Worm (Caenorhabditis elegans) whole organism, L4 larva: ENCODE data around the gene C53A5.17.

Source experiments
- F10B5.3 ChIP-seq: sonication (generic microtip); optimal IDR thresholded peaks from 2 replicates; lab custom pipeline; 2016; ENCODE audit warnings: mild to moderate bottlenecking, missing genetic modification characterization, missing compliant biosample characterization
- Y75B8A.6 ChIP-seq: fragments of 200-800 bp; sonication (Bioruptor generic); IDR thresholded peaks from 2 replicates; pipeline ENCODE4 v1.3.6; 2022; ENCODE audit warnings: missing genetic modification reagents, missing genetic modification characterization, missing compliant biosample characterization
- aha-1 ChIP-seq: fragments of 150-350 bp; peaks from one replicate; lab custom pipeline; 2014; ENCODE audit warnings: missing biosample characterization, missing genetic modification characterization
- ceh-28 ChIP-seq: fragments of 150-350 bp; optimal IDR thresholded peaks from 2 replicates; lab custom pipeline; 2014; ENCODE audit warnings: missing biosample characterization, missing genetic modification reagents, missing genetic modification characterization
- ceh-82 ChIP-seq: sonication (generic microtip); optimal IDR thresholded peaks from 2 replicates; lab custom pipeline; 2017; ENCODE audit warnings: missing biosample characterization, missing genetic modification characterization
- cey-2 ChIP-seq: sonication (generic microtip); optimal IDR thresholded peaks from 3 replicates; lab custom pipeline; 2017; ENCODE audit warnings: missing genetic modification characterization, mild to moderate bottlenecking, missing compliant biosample characterization, antibody characterized with exemption, borderline replicate concordance; ENCODE audit not compliant: insufficient read depth
- daf-16 ChIP-seq, 3 experiments: sonication (generic microtip); optimal IDR thresholded peaks; 2 replicates each; lab custom pipeline; 2016 to 2017; ENCODE audit warnings: missing genetic modification characterization in 3 of 3, missing genetic modification reagents in 3 of 3, mild to moderate bottlenecking in 2 of 3, missing compliant biosample characterization in 2 of 3, missing biosample characterization in 1 of 3, moderate library complexity in 1 of 3
- daf-8 ChIP-seq: fragments of 200-800 bp; sonication (Bioruptor generic); IDR thresholded peaks from 2 replicates; pipeline ENCODE4 v1.3.6; 2022; ENCODE audit warnings: missing genetic modification characterization, missing compliant biosample characterization
- dve-1 ChIP-seq: sonication (generic microtip); optimal IDR thresholded peaks from 2 replicates; lab custom pipeline; 2017; ENCODE audit warnings: antibody characterized with exemption, mild to moderate bottlenecking, missing genetic modification characterization, missing compliant biosample characterization; ENCODE audit not compliant: insufficient read depth
- egl-43 ChIP-seq: fragments of 200-800 bp; sonication (Bioruptor generic); IDR thresholded peaks from 2 replicates; pipeline ENCODE4 v1.3.6; 2022; ENCODE audit warnings: missing genetic modification reagents, missing genetic modification characterization, missing compliant biosample characterization
- gei-8 ChIP-seq: fragments of 200-800 bp; sonication (Bioruptor generic); optimal IDR thresholded peaks from 2 replicates; lab custom pipeline; 2018; ENCODE audit warnings: mild to moderate bottlenecking, missing genetic modification characterization, missing compliant biosample characterization
- hlh-11 ChIP-seq: fragments of 200-800 bp; sonication (Bioruptor generic); optimal IDR thresholded peaks from 2 replicates; lab custom pipeline; 2018; ENCODE audit warnings: mild to moderate bottlenecking, missing genetic modification characterization, missing compliant biosample characterization
- hlh-30 ChIP-seq: sonication (generic microtip); optimal IDR thresholded peaks from 2 replicates; lab custom pipeline; 2017; ENCODE audit warnings: antibody characterized with exemption, mild to moderate bottlenecking, missing genetic modification characterization, missing compliant biosample characterization; ENCODE audit not compliant: insufficient read depth
- lin-1 ChIP-seq: fragments of 200-800 bp; sonication (Bioruptor generic); IDR thresholded peaks from 2 replicates; pipeline ENCODE4 v1.3.6; 2022; ENCODE audit warnings: missing genetic modification reagents, missing genetic modification characterization, missing compliant biosample characterization
- lsy-2 ChIP-seq, 2 experiments: fragments of 150-350 bp in 1 of 2; sonication (generic microtip) in 1 of 2; optimal IDR thresholded peaks; 2 replicates each; lab custom pipeline; 2014 to 2017; ENCODE audit warnings: missing biosample characterization in 2 of 2, missing genetic modification characterization in 2 of 2
- madf-5 ChIP-seq, 2 experiments: fragments of 200-800 bp; sonication (Bioruptor generic); IDR thresholded peaks; 2 replicates each; pipeline ENCODE4 v1.3.6; 2022; ENCODE audit warnings: missing compliant biosample characterization in 2 of 2, missing genetic modification characterization in 2 of 2
- madf-9 ChIP-seq: fragments of 200-800 bp; sonication (Bioruptor generic); conservative IDR thresholded peaks from 2 replicates; pipeline ENCODE4 v1.3.6; 2022; ENCODE audit warnings: missing genetic modification reagents, missing genetic modification characterization, missing compliant biosample characterization
- mdl-1 ChIP-seq, 2 experiments: fragments of 150-350 bp in 1 of 2; sonication (generic microtip) in 1 of 2; optimal IDR thresholded peaks; 2 replicates each; lab custom pipeline; 2014 to 2017; ENCODE audit warnings: missing biosample characterization in 2 of 2, missing genetic modification characterization in 2 of 2
- mep-1 ChIP-seq: fragments of 150-350 bp; sonication (generic microtip); optimal IDR thresholded peaks from 3 replicates; lab custom pipeline; 2014; ENCODE audit warnings: missing biosample characterization, missing genetic modification characterization
- mes-2 ChIP-seq: sonication (generic microtip); optimal IDR thresholded peaks from 2 replicates; lab custom pipeline; 2016; ENCODE audit warnings: missing genotype, mild to moderate bottlenecking, missing genetic modification characterization, missing compliant biosample characterization; ENCODE audit not compliant: poor library complexity, severe bottlenecking
- mxl-2 ChIP-seq: fragments of 200-800 bp; sonication (Bioruptor generic); conservative IDR thresholded peaks from 2 replicates; pipeline ENCODE4 v1.3.6; 2022; ENCODE audit warnings: missing genetic modification reagents, missing genetic modification characterization, missing compliant biosample characterization
- mxl-3 ChIP-seq: fragments of 200-800 bp; sonication (Bioruptor generic); optimal IDR thresholded peaks from 2 replicates; lab custom pipeline; 2018; ENCODE audit warnings: mild to moderate bottlenecking, missing genetic modification characterization, missing compliant biosample characterization
- nhr-28 ChIP-seq: fragments of 150-350 bp; optimal IDR thresholded peaks from 2 replicates; lab custom pipeline; 2014; ENCODE audit warnings: missing biosample characterization, missing genetic modification characterization
- nhr-48 ChIP-seq: sonication (generic microtip); optimal IDR thresholded peaks from 2 replicates; lab custom pipeline; 2016; ENCODE audit warnings: mild to moderate bottlenecking, missing genetic modification characterization, missing compliant biosample characterization
- nhr-6 ChIP-seq: fragments of 150-350 bp; optimal IDR thresholded peaks from 2 replicates; lab custom pipeline; 2014; ENCODE audit warnings: missing biosample characterization, missing genetic modification characterization
- php-3 ChIP-seq: fragments of 200-800 bp; sonication (Bioruptor generic); IDR thresholded peaks from 2 replicates; pipeline ENCODE4 v1.3.6; 2022; ENCODE audit warnings: missing genetic modification reagents, missing genetic modification characterization, missing compliant biosample characterization
- pqm-1 ChIP-seq: sonication (generic microtip); optimal IDR thresholded peaks from 2 replicates; lab custom pipeline; 2017; ENCODE audit warnings: missing biosample characterization, missing genetic modification characterization
- rbr-2 ChIP-seq: sonication (generic microtip); optimal IDR thresholded peaks from 2 replicates; lab custom pipeline; 2016; ENCODE audit warnings: missing genotype, missing genetic modification characterization, missing compliant biosample characterization
- saeg-2 ChIP-seq: fragments of 200-800 bp; sonication (Bioruptor generic); IDR thresholded peaks from 2 replicates; pipeline ENCODE4 v1.3.6; 2022; ENCODE audit warnings: missing genetic modification reagents, missing genetic modification characterization, missing compliant biosample characterization
- sdz-12 ChIP-seq: fragments of 200-800 bp; sonication (Bioruptor generic); optimal IDR thresholded peaks from 2 replicates; lab custom pipeline; 2018; ENCODE audit warnings: mild to moderate bottlenecking, missing genetic modification characterization, missing compliant biosample characterization
- set-16 ChIP-seq: fragments of 200-800 bp; sonication (Bioruptor generic); IDR thresholded peaks from 2 replicates; pipeline ENCODE4 v1.3.6; 2022; ENCODE audit warnings: missing genetic modification reagents, missing genetic modification characterization, missing compliant biosample characterization
- snpc-1.2 ChIP-seq: fragments of 200-800 bp; sonication (Bioruptor generic); IDR thresholded peaks from 2 replicates; pipeline ENCODE4 v1.3.6; 2022; ENCODE audit warnings: missing genetic modification reagents, missing genetic modification characterization, missing compliant biosample characterization
- spr-1 ChIP-seq: sonication (generic microtip); optimal IDR thresholded peaks from 2 replicates; lab custom pipeline; 2016; ENCODE audit warnings: mild to moderate bottlenecking, missing genetic modification characterization, missing compliant biosample characterization
- tra-1 ChIP-seq: fragments of 200-800 bp; sonication (Bioruptor generic); IDR thresholded peaks from 2 replicates; pipeline ENCODE4 v1.3.6; 2022; ENCODE audit warnings: missing genetic modification reagents, missing genetic modification characterization, missing compliant biosample characterization
- unc-62 ChIP-seq, 3 experiments: fragments of 150-350 bp in 1 of 3; sonication (generic microtip); optimal IDR thresholded peaks in 2 of 3; peaks in 1 of 3; 1 replicate in 1 of 3; 2 replicates in 2 of 3; lab custom pipeline; 2014 to 2017; ENCODE audit warnings: missing biosample characterization in 3 of 3, missing genetic modification characterization in 3 of 3, missing genetic modification reagents in 3 of 3, missing genotype in 1 of 3
- zfp-3 ChIP-seq: fragments of 200-800 bp; sonication (Bioruptor generic); conservative IDR thresholded peaks from 2 replicates; pipeline ENCODE4 v1.3.6; 2022; ENCODE audit warnings: missing genetic modification reagents, missing genetic modification characterization, missing compliant biosample characterization
- zip-11 ChIP-seq: fragments of 200-800 bp; sonication (Bioruptor generic); IDR thresholded peaks from 2 replicates; pipeline ENCODE4 v1.3.6; 2022; ENCODE audit warnings: missing genetic modification characterization, missing compliant biosample characterization
- ztf-11 ChIP-seq: fragments of 150-350 bp; optimal IDR thresholded peaks from 2 replicates; lab custom pipeline; 2014; ENCODE audit warnings: missing biosample characterization, missing genetic modification characterization

Gene C53A5.17

DNA sequence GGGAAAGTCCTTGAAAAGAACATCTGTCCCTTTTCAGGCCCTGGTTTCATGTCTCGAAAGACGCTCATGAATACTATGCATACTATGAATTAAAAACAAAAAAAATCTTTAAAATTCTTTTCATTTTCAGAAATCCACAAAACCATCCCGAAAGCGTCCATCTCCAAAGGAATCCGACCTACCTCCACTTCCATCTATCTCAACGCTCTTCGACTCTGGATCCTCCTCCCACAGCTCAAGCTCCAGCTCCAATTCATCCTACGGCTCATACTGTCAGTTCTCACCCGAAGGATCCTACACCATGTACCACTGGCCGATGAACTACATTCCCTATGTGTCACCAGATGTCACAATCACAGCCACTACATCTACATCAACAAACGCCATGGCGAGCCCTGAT lies 12.3 kb downstream of the C53A5.17 start:
- peak; percentile 68 for TF ChIP-seq aha-1 (tag; lab: Kevin White, UChicago)
- no peak for TF ChIP-seq tra-1 (GFP tag; lab: Robert Waterston, UW)
- TF ChIP-seq unc-62 (GFP tag; optimal IDR thresholded peaks at IDR 0.05 in 1 of 2; lab: Kevin White, UChicago), result peak in 1 of 2 experiments; percentile 66
- no peak for TF ChIP-seq unc-62 (tag; optimal IDR thresholded peaks at IDR 0.05; lab: Kevin White, UChicago)
- TF ChIP-seq, all 104 proteins: peak for 2

DNA sequence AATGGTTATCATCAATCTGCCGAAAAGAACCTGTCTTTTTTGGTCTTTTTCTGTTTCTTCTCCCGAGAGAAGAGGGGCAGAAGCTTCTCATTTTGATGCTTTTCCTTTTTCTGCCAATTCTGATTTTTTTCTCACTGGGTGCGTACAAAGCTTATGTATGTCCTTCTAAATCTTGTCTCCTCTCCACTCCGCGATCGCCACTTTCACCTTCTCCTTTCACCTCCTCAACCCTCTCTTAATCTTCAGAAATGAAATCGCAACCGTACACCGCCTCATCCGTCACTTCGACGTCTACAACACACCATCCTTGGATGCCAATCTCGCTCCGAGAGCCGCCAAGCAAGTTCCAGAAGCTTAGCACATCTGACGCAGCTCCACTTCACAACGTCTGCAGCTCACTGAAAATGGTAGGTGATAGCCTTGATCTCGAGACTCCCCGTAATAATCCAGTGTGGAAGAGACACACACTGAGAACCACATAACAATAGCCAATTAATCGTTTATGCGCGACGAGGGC lies 12.8 kb downstream of the C53A5.17 start, which contains the start of gene R02D5.1:
TSS of gene R02D5.1 (plus strand) at position 245 of the 517 bp plus-strand sequence.
- TF ChIP-seq daf-16 (GFP tag; optimal IDR thresholded peaks at IDR 0.05; lab: Kevin White, UChicago) (no peak), daf-16 (tag; optimal IDR thresholded peaks at IDR 0.05; lab: Kevin White, UChicago) (no peak), madf-9 (GFP tag; lab: Robert Waterston, UW) (no peak), hlh-11 (tag; lab: Kevin White, UChicago) (peak; percentile 25), daf-8 (GFP tag; lab: Robert Waterston, UW) (no peak), zip-11 (GFP tag; lab: Robert Waterston, UW) (no peak), ceh-82 (no peak), nhr-48 (peak; percentile 43), Y75B8A.6 (GFP tag; lab: Robert Waterston, UW) (no peak)

DNA sequence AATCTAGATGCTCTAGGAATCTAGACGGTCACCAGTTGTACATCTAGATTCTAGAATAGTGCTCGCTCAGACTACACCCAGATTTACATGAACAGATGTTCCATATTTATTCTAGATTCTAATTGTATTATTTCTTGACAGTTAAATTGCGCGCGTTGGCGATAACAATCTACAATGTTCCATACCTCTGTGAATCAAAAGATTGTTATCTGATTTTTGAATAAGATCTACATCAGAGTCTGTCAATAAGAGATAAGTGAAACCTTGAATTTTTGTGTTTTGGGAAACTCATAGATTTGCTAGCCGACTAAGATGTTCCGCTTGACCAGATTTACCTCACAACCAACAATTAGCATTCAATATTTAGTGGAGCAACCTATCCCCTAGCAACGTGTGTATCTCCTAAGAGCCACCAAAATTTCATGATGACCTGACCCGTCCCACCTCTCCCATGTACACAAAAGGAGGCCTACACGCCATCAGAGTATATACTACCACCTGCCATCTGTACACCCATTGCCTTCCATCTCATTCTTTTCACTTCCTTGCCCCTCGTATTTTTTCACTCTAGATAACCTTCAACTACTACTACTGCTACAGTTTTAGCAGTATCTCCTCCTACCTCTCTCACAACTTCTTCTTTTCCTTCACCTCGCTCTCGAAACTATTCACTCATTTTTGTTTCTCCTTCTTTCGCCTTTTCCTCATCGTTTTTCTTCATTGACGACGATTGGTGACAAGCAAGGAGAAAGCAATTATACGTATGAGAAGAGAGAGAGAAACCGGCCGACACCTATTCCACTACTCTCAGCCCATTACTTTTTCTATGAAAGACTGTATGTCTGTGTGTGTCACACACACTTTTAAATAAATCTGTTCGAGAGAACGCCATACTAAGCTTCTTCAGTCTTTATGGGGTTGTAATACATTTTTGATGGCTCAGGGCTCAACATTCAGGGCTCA lies 13.9 kb downstream of the C53A5.17 start:
- TF ChIP-seq aha-1 (tag; lab: Kevin White, UChicago) (peak; percentile 75), lsy-2 (tag; optimal IDR thresholded peaks at IDR 0.05; lab: Kevin White, UChicago) (no peak), ceh-28 (tag; lab: Kevin White, UChicago) (no peak), nhr-28 (tag; lab: Kevin White, UChicago) (peak; percentile 13), unc-62 (GFP tag; optimal IDR thresholded peaks at IDR 0.05 in 1 of 2; lab: Kevin White, UChicago) (peak in 1 of 2 experiments; percentile 40), unc-62 (tag; optimal IDR thresholded peaks at IDR 0.05; lab: Kevin White, UChicago) (no peak)

DNA sequence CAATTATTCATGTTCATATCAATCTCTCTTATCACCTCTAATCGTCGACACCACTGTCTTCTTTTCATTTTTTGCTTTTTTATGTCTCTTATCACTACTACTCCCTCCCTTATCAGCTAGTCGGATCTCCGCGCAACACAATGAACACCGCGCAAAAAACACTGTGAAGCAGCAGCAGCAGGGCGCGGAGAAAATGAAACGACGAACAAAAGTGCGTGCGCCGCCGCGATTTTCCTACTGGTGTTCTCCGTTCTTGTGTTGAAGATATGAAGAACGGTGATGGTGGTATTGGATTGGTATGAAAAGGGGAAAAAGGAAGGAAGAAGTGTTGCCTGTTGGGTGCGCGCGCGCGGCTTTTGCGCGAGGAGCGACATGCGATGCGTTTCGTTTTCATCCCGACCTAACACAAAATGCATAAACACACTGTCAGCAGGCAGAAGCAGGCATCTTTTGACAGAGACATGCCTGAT lies 15.1 kb downstream of the C53A5.17 start:
- TF ChIP-seq tra-1 (GFP tag; lab: Robert Waterston, UW) (peak; percentile 72; the same call in 1 of the 2 replicates), saeg-2 (no peak), daf-16 (GFP tag; optimal IDR thresholded peaks at IDR 0.05; lab: Kevin White, UChicago) (no peak), daf-16 (tag; optimal IDR thresholded peaks at IDR 0.05; lab: Kevin White, UChicago) (no peak), hlh-30 (peak; percentile 76), rbr-2 (tag; lab: Kevin White, UChicago) (peak; percentile 26), spr-1 (tag; lab: Kevin White, UChicago) (peak; percentile 69), sdz-12 (no peak), nhr-28 (tag; lab: Kevin White, UChicago) (peak; percentile 84), ztf-11 (tag; lab: Kevin White, UChicago) (no peak), mes-2 (tag; lab: Kevin White, UChicago) (peak; percentile 34), set-16 (GFP tag; lab: Robert Waterston, UW) (peak; percentile 20; the same call in 1 of the 2 replicates), F10B5.3 (tag; lab: Kevin White, UChicago) (no peak), mxl-3 (GFP tag; lab: Kevin White, UChicago) (peak; percentile 92), hlh-11 (tag; lab: Kevin White, UChicago) (peak; percentile 86), egl-43 (peak; percentile 37; the same call in 1 of the 2 replicates), aha-1 (tag; lab: Kevin White, UChicago) (peak; percentile 81), lsy-2 (tag; optimal IDR thresholded peaks at IDR 0.05; lab: Kevin White, UChicago) (no peak), pqm-1 (tag; lab: Kevin White, UChicago) (peak; percentile 77), dve-1 (tag; lab: Kevin White, UChicago) (peak; percentile 65), gei-8 (GFP tag; lab: Kevin White, UChicago) (no peak), mxl-2 (no peak), cey-2 (tag; lab: Kevin White, UChicago) (peak; percentile 62), lin-1 (GFP tag; lab: Robert Waterston, UW) (peak; percentile 28; the same call in 1 of the 2 replicates), snpc-1.2 (GFP tag; lab: Robert Waterston, UW) (no peak), nhr-6 (tag; lab: Kevin White, UChicago) (no peak), mep-1 (tag; lab: Kevin White, UChicago) (peak; percentile 2), php-3 (no peak), zfp-3 (GFP tag; lab: Robert Waterston, UW) (no peak), madf-5 (GFP tag; IDR thresholded peaks at IDR 0.05; lab: Robert Waterston, UW) (no peak), mdl-1 (tag; optimal IDR thresholded peaks at IDR 0.05; lab: Kevin White, UChicago) (peak; percentile 52 to 56)
